Fruit fly (Drosophila melanogaster): Measurements from ENCODE around the gene CG5645.

The CG5645 gene

DNA sequence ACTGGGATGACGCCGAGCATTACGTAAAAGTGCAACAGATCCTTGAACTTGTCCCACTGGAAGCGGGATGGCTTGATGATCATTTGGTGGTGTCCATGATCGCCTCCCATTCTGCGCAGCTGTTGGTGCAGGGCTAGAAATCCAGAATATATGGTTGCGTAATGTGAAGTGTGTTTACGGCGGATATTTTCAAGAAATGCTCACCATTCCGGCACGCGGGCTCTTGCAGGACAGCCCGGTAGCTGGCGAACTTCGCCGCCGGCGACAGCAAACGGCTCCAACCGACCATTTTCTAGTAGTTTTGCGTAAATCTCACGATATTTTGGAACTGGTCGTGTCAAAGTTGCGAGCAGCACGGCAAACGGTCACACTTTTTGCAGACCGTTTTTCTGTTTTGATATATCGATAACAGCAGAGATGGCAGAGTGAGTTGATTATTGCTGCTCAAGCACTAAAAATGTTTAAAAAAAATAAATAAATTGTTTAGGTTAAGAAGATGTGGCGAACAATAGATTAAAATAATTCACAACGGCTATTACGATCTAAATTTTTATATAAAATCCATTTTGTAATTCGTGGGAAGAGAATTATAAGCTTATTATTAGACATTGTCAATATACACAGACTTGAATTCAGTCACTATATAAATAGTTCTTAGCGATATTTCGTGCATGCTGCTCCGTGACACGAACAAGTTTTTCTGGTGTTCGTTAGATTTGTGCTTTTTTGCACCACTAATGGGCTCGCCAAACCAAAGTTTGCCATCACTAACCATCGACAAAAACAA lies 1.8 kb upstream of the CG5645 start, which contains the start of the genes ND-SGDH and RhoGAP68F (continued):
- TF ChIP-seq kay (GFP tag; optimal IDR thresholded peaks at IDR 0.05) (peak; percentile 57), Drgx (GFP tag; IDR thresholded peaks at IDR 0.05) (peak; percentile 34; the same call in 1 of the 2 replicates), CG1529 (GFP tag; optimal IDR thresholded peaks at IDR 0.05) (peak; percentile 44), nau (GFP tag; optimal IDR thresholded peaks at IDR 0.05) (no peak), tap (tag; optimal IDR thresholded peaks at IDR 0.05) (peak; percentile 48), CG15073 (GFP tag; optimal IDR thresholded peaks at IDR 0.05) (no peak), BtbVII (GFP tag; optimal IDR thresholded peaks at IDR 0.05) (peak; percentile 41), bcd (GFP tag; optimal IDR thresholded peaks at IDR 0.05) (peak; percentile 78), CG10543 (GFP tag; optimal IDR thresholded peaks at IDR 0.05) (peak; percentile 87), nerfin-2 (GFP tag; IDR thresholded peaks at IDR 0.05; ENCODE audit: partially characterized antibody) (peak; percentile 76), Max (GFP tag; optimal IDR thresholded peaks at IDR 0.05) (peak; percentile 63), Mes4 (GFP tag; optimal IDR thresholded peaks at IDR 0.05) (peak; percentile 37), Trl (optimal IDR thresholded peaks at IDR 0.05) (no peak), Trl (GFP tag; optimal IDR thresholded peaks at IDR 0.05) (peak; percentile 66), CG2712 (tag; optimal IDR thresholded peaks at IDR 0.05) (peak; percentile 84), CTCF (GFP tag; optimal IDR thresholded peaks at IDR 0.05) (no peak), CG4404 (GFP tag; IDR thresholded peaks at IDR 0.05) (peak; percentile 81), CG12219 (GFP tag; optimal IDR thresholded peaks at IDR 0.05) (no peak), ara (GFP tag; IDR thresholded peaks at IDR 0.05) (0 out of 2 replicates have a peak, but pooled peaks have one; percentile 7), salm (tag; optimal IDR thresholded peaks at IDR 0.05) (no peak), TFAM (GFP tag; optimal IDR thresholded peaks at IDR 0.05) (no peak), CG2678 (tag; optimal IDR thresholded peaks at IDR 0.05) (peak; percentile 81), grn (GFP tag; optimal IDR thresholded peaks at IDR 0.05) (peak; percentile 8), crol (GFP tag; IDR thresholded peaks at IDR 0.05) (no peak), HLHmδ (GFP tag; optimal IDR thresholded peaks at IDR 0.05) (no peak), az2 (GFP tag; optimal IDR thresholded peaks at IDR 0.05) (peak; percentile 72), CG14667 (GFP tag; IDR thresholded peaks at IDR 0.05) (peak; percentile 36; the same call in 1 of the 2 replicates), CG9727 (GFP tag; optimal IDR thresholded peaks at IDR 0.05) (peak; percentile 79), CG18619 (GFP tag; optimal IDR thresholded peaks at IDR 0.05) (peak; percentile 41), CG17328 (GFP tag; IDR thresholded peaks at IDR 0.05) (peak; percentile 20; the same call in 1 of the 2 replicates), Hr39 (optimal IDR thresholded peaks at IDR 0.05) (no peak), knrl (GFP tag; IDR thresholded peaks at IDR 0.05; ENCODE audit: partially characterized antibody) (peak; percentile 99), CG6272 (GFP tag; IDR thresholded peaks at IDR 0.05) (peak; percentile 83; the same call in 1 of the 2 replicates), CG4360 (GFP tag; IDR thresholded peaks at IDR 0.05) (no peak), CG12236 (GFP tag; optimal IDR thresholded peaks at IDR 0.05) (no peak), CG17385 (GFP tag; optimal IDR thresholded peaks at IDR 0.05) (peak; percentile 66), Bgb (GFP tag; IDR thresholded peaks at IDR 0.05; ENCODE audit: partially characterized antibody) (peak; percentile 90), Sox100B (GFP tag; optimal IDR thresholded peaks at IDR 0.05) (peak; percentile 72), Doc2 (GFP tag; IDR thresholded peaks at IDR 0.05) (no peak), CG13287 (GFP tag; IDR thresholded peaks at IDR 0.05; ENCODE audit: partially characterized antibody) (peak; percentile 95), CG2202 (tag; optimal IDR thresholded peaks at IDR 0.05) (peak; percentile 21), run (tag; optimal IDR thresholded peaks at IDR 0.05) (peak; percentile 17), fd64A (GFP tag; optimal IDR thresholded peaks at IDR 0.05) (no peak), pnt (GFP tag; optimal IDR thresholded peaks at IDR 0.05) (peak; percentile 51), CG18011 (GFP tag; optimal IDR thresholded peaks at IDR 0.05) (peak; percentile 24), Awh (GFP tag; IDR thresholded peaks at IDR 0.05) (no peak), crp (GFP tag; optimal IDR thresholded peaks at IDR 0.05) (peak in 1 of 2 experiments; percentile 40), CG31388 (GFP tag; optimal IDR thresholded peaks at IDR 0.05) (peak; percentile 35), Dll (GFP tag; IDR thresholded peaks at IDR 0.05; ENCODE audit: partially characterized antibody) (peak; percentile 99), dysf (GFP tag; IDR thresholded peaks at IDR 0.05) (peak; percentile 80)
